Fruit fly (Drosophila melanogaster) whole organism, prepupa: Measurements from ENCODE around the gene Ktch.

Source experiments
- Blimp-1 ChIP-seq: fragments of 200-800 bp; sonication (Bioruptor generic); optimal IDR thresholded peaks from 3 replicates; lab custom pipeline; 2017; ENCODE audit warnings: missing biosample characterization, missing genetic modification characterization, mild to moderate bottlenecking, moderate library complexity, missing genetic modification reagents
- CG10631 ChIP-seq: fragments of 200-800 bp; sonication (Bioruptor generic); optimal IDR thresholded peaks from 2 replicates; lab custom pipeline; 2016; ENCODE audit warnings: missing biosample characterization, missing genetic modification characterization
- CG11294 ChIP-seq: fragments of 200-800 bp; sonication (Bioruptor generic); IDR thresholded peaks from 2 replicates; pipeline ENCODE4 v1.3.6; 2022; ENCODE audit warnings: missing biosample characterization, missing genetic modification characterization
- CG16779 ChIP-seq: fragments of 200-800 bp; sonication (Bioruptor generic); optimal IDR thresholded peaks from 3 replicates; lab custom pipeline; 2017; ENCODE audit warnings: missing biosample characterization, mild to moderate bottlenecking, missing genetic modification characterization
- CG3032 ChIP-seq: fragments of 200-800 bp; optimal IDR thresholded peaks from 2 replicates; lab custom pipeline; 2019; ENCODE audit warnings: missing biosample characterization, mild to moderate bottlenecking, missing genetic modification characterization, moderate library complexity
- CG31627 ChIP-seq: fragments of 200-800 bp; sonication (Bioruptor generic); optimal IDR thresholded peaks from 3 replicates; lab custom pipeline; 2016; ENCODE audit warnings: missing biosample characterization, missing genetic modification characterization
- CG32006 ChIP-seq: fragments of 200-800 bp; sonication (Bioruptor generic); optimal IDR thresholded peaks from 3 replicates; lab custom pipeline; 2017; ENCODE audit warnings: missing biosample characterization, mild to moderate bottlenecking, missing genetic modification characterization
- CG4318 ChIP-seq: fragments of 200-800 bp; sonication (Bioruptor generic); optimal IDR thresholded peaks from 3 replicates; lab custom pipeline; 2017; ENCODE audit warnings: missing biosample characterization, mild to moderate bottlenecking, missing genetic modification characterization
- CG6163 ChIP-seq: fragments of 200-800 bp; sonication (Bioruptor generic); IDR thresholded peaks from 3 replicates; pipeline ENCODE4 v1.3.6; 2022; ENCODE audit warnings: missing biosample characterization, missing genetic modification characterization
- CG6276 ChIP-seq: fragments of 200-800 bp; sonication (Bioruptor generic); optimal IDR thresholded peaks from 2 replicates; lab custom pipeline; 2017; ENCODE audit warnings: missing biosample characterization, mild to moderate bottlenecking, missing genetic modification characterization
- CG6792 ChIP-seq: fragments of 200-800 bp; sonication (Bioruptor generic); optimal IDR thresholded peaks from 3 replicates; lab custom pipeline; 2016; ENCODE audit warnings: missing biosample characterization, missing genetic modification characterization
- CG6854 ChIP-seq: fragments of 200-800 bp; sonication (Bioruptor generic); optimal IDR thresholded peaks from 2 replicates; lab custom pipeline; 2017; ENCODE audit warnings: missing biosample characterization, mild to moderate bottlenecking, missing genetic modification characterization
- CG8119 ChIP-seq: fragments of 200-800 bp; sonication (Bioruptor generic); IDR thresholded peaks from 3 replicates; pipeline ENCODE4 v1.3.6; 2022; ENCODE audit warnings: missing biosample characterization, missing genetic modification characterization
- CG8319 ChIP-seq: fragments of 200-800 bp; sonication (Bioruptor generic); optimal IDR thresholded peaks from 3 replicates; lab custom pipeline; 2016; ENCODE audit warnings: missing biosample characterization, missing genetic modification characterization
- CG8632 ChIP-seq: fragments of 200-800 bp; sonication (Bioruptor generic); optimal IDR thresholded peaks from 3 replicates; lab custom pipeline; 2016; ENCODE audit warnings: missing biosample characterization, missing genetic modification characterization
- CG9139 ChIP-seq: fragments of 200-800 bp; sonication (Bioruptor generic); optimal IDR thresholded peaks from 3 replicates; lab custom pipeline; 2017; ENCODE audit warnings: missing biosample characterization, mild to moderate bottlenecking, missing genetic modification characterization
- Eip75B ChIP-seq: fragments of 200-800 bp; sonication (Bioruptor generic); optimal IDR thresholded peaks from 3 replicates; lab custom pipeline; 2016; ENCODE audit warnings: missing biosample characterization, missing genetic modification characterization
- Eip78C ChIP-seq: fragments of 200-800 bp; sonication (Bioruptor generic); peaks from one replicate; lab custom pipeline; 2016; ENCODE audit warnings: missing biosample characterization, missing genetic modification characterization
- Eip93F ChIP-seq: fragments of 200-800 bp; sonication (Bioruptor generic); optimal IDR thresholded peaks from 2 replicates; lab custom pipeline; 2016; ENCODE audit warnings: missing biosample characterization, mild to moderate bottlenecking, missing genetic modification characterization
- Ets21C ChIP-seq: fragments of 200-800 bp; sonication (Bioruptor generic); optimal IDR thresholded peaks from 3 replicates; lab custom pipeline; 2016; ENCODE audit warnings: missing biosample characterization, missing genetic modification characterization
- Ets96B ChIP-seq: fragments of 200-800 bp; optimal IDR thresholded peaks from 2 replicates; lab custom pipeline; 2019; ENCODE audit warnings: missing biosample characterization, mild to moderate bottlenecking, missing genetic modification characterization, moderate library complexity
- Gug ChIP-seq: fragments of 200-800 bp; sonication (Bioruptor generic); IDR thresholded peaks from 2 replicates; pipeline ENCODE4 v1.3.6; 2022; ENCODE audit warnings: missing biosample characterization, missing genetic modification characterization
- Hr38 ChIP-seq: sonication (Bioruptor generic); optimal IDR thresholded peaks from 2 replicates; lab custom pipeline; 2016; ENCODE audit warnings: missing biosample characterization, missing genetic modification characterization
- Hr39 ChIP-seq: fragments of 200-800 bp; sonication (Bioruptor generic); optimal IDR thresholded peaks from 2 replicates; lab custom pipeline; 2016; ENCODE audit warnings: missing biosample characterization, missing genetic modification characterization
- Hr4 ChIP-seq: fragments of 200-800 bp; sonication (Bioruptor generic); optimal IDR thresholded peaks from 3 replicates; lab custom pipeline; 2016; ENCODE audit warnings: missing biosample characterization, missing genetic modification characterization
- Met ChIP-seq: fragments of 200-800 bp; sonication (Bioruptor generic); optimal IDR thresholded peaks from 3 replicates; lab custom pipeline; 2016; ENCODE audit warnings: missing biosample characterization, missing genetic modification characterization
- OdsH ChIP-seq: fragments of 200-800 bp; sonication (Bioruptor generic); optimal IDR thresholded peaks from 3 replicates; lab custom pipeline; 2016; ENCODE audit warnings: missing biosample characterization, missing genetic modification characterization
- Smox ChIP-seq: fragments of 200-800 bp; sonication (Bioruptor generic); optimal IDR thresholded peaks from 3 replicates; lab custom pipeline; 2016; ENCODE audit warnings: missing biosample characterization, missing genetic modification characterization
- Sox102F ChIP-seq: fragments of 200-800 bp; sonication (Bioruptor generic); optimal IDR thresholded peaks from 2 replicates; lab custom pipeline; 2016; ENCODE audit warnings: missing biosample characterization, mild to moderate bottlenecking, missing genetic modification characterization
- Sox15 ChIP-seq: fragments of 200-800 bp; sonication (Bioruptor generic); optimal IDR thresholded peaks from 3 replicates; lab custom pipeline; 2016; ENCODE audit warnings: missing biosample characterization, missing genetic modification characterization
- achi ChIP-seq: fragments of 200-800 bp; sonication (Bioruptor generic); optimal IDR thresholded peaks from 3 replicates; lab custom pipeline; 2016; ENCODE audit warnings: missing biosample characterization, missing genetic modification characterization
- acj6 ChIP-seq: fragments of 200-800 bp; sonication (Bioruptor generic); optimal IDR thresholded peaks from 3 replicates; lab custom pipeline; 2016; ENCODE audit warnings: missing biosample characterization, missing genetic modification characterization
- dac ChIP-seq: fragments of 200-800 bp; sonication (Bioruptor generic); optimal IDR thresholded peaks from 2 replicates; lab custom pipeline; 2017; ENCODE audit warnings: missing biosample characterization, mild to moderate bottlenecking, missing genetic modification characterization
- dsx ChIP-seq: fragments of 200-800 bp; optimal IDR thresholded peaks from 3 replicates; lab custom pipeline; 2019; ENCODE audit warnings: missing biosample characterization, mild to moderate bottlenecking, missing genetic modification characterization, moderate library complexity; ENCODE audit not compliant: poor library complexity, severe bottlenecking
- eg ChIP-seq: fragments of 200-800 bp; sonication (Bioruptor generic); IDR thresholded peaks from 3 replicates; pipeline ENCODE4 v1.3.6; 2022; ENCODE audit warnings: missing biosample characterization, missing genetic modification characterization
- fd59A ChIP-seq: fragments of 200-800 bp; sonication (Bioruptor generic); optimal IDR thresholded peaks from 2 replicates; lab custom pipeline; 2017; ENCODE audit warnings: missing biosample characterization, mild to moderate bottlenecking, missing genetic modification characterization, missing genetic modification reagents
- fd85E ChIP-seq: fragments of 200-800 bp; sonication (Bioruptor generic); optimal IDR thresholded peaks from 3 replicates; lab custom pipeline; 2016; ENCODE audit warnings: missing biosample characterization, missing genetic modification characterization
- fkh ChIP-seq: fragments of 200-800 bp; sonication (Bioruptor generic); optimal IDR thresholded peaks from 3 replicates; lab custom pipeline; 2017; ENCODE audit warnings: missing biosample characterization, mild to moderate bottlenecking, missing genetic modification characterization, moderate library complexity
- lz ChIP-seq: fragments of 200-800 bp; sonication (Bioruptor generic); optimal IDR thresholded peaks from 3 replicates; lab custom pipeline; 2016; ENCODE audit warnings: missing biosample characterization, missing genetic modification characterization
- pdm3 ChIP-seq: fragments of 200-800 bp; sonication (Bioruptor generic); optimal IDR thresholded peaks from 3 replicates; lab custom pipeline; 2016; ENCODE audit warnings: missing biosample characterization, missing genetic modification characterization
- spab ChIP-seq: fragments of 200-800 bp; sonication (Bioruptor generic); optimal IDR thresholded peaks from 2 replicates; lab custom pipeline; 2017; ENCODE audit warnings: missing biosample characterization, mild to moderate bottlenecking, missing genetic modification characterization, missing genetic modification reagents
- svp ChIP-seq: fragments of 200-800 bp; sonication (Bioruptor generic); peaks from one replicate; lab custom pipeline; 2016; ENCODE audit warnings: missing biosample characterization, missing genetic modification characterization
- topi ChIP-seq: fragments of 200-800 bp; sonication (Bioruptor generic); optimal IDR thresholded peaks from 3 replicates; lab custom pipeline; 2016; ENCODE audit warnings: missing biosample characterization, missing genetic modification characterization

The Ktch gene

dm6 chr3R:31130566-31130965 is at the start of gene Ktch:
Gene Ktch, minus strand, starts transcription at chr3R:31130666.
- TF ChIP-seq Gug (GFP tag; lab: Robert Waterston, UW) (no peak), Eip93F (GFP tag; lab: Kevin White, UChicago) (no peak)

- TF ChIP-seq CG31627 (no peak), Met (GFP tag; lab: Kevin White, UChicago) (no peak), CG4318 (no peak), Hr4 (GFP tag; lab: Kevin White, UChicago) (no peak), Sox15 (GFP tag; lab: Kevin White, UChicago) (no peak), Hr39 (GFP tag; lab: Kevin White, UChicago) (no peak), svp (peak; percentile 42), topi (GFP tag; lab: Kevin White, UChicago) (no peak), eg (peak; percentile 68; the same call in 2 of the 3 replicates), CG6163 (GFP tag; lab: Robert Waterston, UW) (0 out of 3 replicates have a peak, but pooled peaks have one; percentile 18), acj6 (GFP tag; lab: Kevin White, UChicago) (no peak), Ets96B (tag; lab: Kevin White, UChicago) (no peak), Hr38 (GFP tag; lab: Kevin White, UChicago) (no peak), CG9139 (GFP tag; lab: Kevin White, UChicago) (no peak), CG32006 (GFP tag; lab: Kevin White, UChicago) (peak; percentile 5), achi (GFP tag; lab: Kevin White, UChicago) (no peak), Eip93F (GFP tag; lab: Kevin White, UChicago) (no peak), CG3032 (tag; lab: Kevin White, UChicago) (no peak), fd59A (GFP tag; lab: Kevin White, UChicago) (no peak), fkh (GFP tag; lab: Kevin White, UChicago) (peak; percentile 78), Sox102F (no peak), fd85E (no peak), CG6276 (GFP tag; lab: Kevin White, UChicago) (peak; percentile 16), lz (GFP tag; lab: Kevin White, UChicago) (no peak)
- TF ChIP-seq, all 60 proteins: peak for 6
Observed at dm6 chr3R:31168968-31169367, 38.5 kb upstream of the Ktch start, which contains the start of gene stops. Gene stops, minus strand, starts transcription at chr3R:31169106.

- TF ChIP-seq Hr38 (GFP tag; lab: Kevin White, UChicago) (no peak), OdsH (GFP tag; lab: Kevin White, UChicago) (no peak), Hr4 (GFP tag; lab: Kevin White, UChicago) (no peak), Sox15 (GFP tag; lab: Kevin White, UChicago) (no peak)
Observed at dm6 chr3R:31168429-31168828, 38.0 kb upstream of the Ktch start.

- TF ChIP-seq Hr39 (GFP tag; lab: Kevin White, UChicago) (no peak), Sox102F (no peak), Eip93F (GFP tag; lab: Kevin White, UChicago) (no peak), CG6276 (GFP tag; lab: Kevin White, UChicago) (peak; percentile 9), pdm3 (GFP tag; lab: Kevin White, UChicago) (no peak), dac (GFP tag; lab: Kevin White, UChicago) (no peak), CG8319 (GFP tag; lab: Kevin White, UChicago) (no peak), eg (peak; percentile 64), spab (GFP tag; lab: Kevin White, UChicago) (no peak), Smox (no peak), acj6 (GFP tag; lab: Kevin White, UChicago) (no peak), achi (GFP tag; lab: Kevin White, UChicago) (no peak), Hr4 (GFP tag; lab: Kevin White, UChicago) (peak; percentile 37), CG10631 (GFP tag; lab: Kevin White, UChicago) (no peak), Blimp-1 (GFP tag; lab: Kevin White, UChicago) (no peak), Sox15 (GFP tag; lab: Kevin White, UChicago) (no peak), CG6854 (GFP tag; lab: Kevin White, UChicago) (no peak), Hr38 (GFP tag; lab: Kevin White, UChicago) (no peak), fd59A (GFP tag; lab: Kevin White, UChicago) (no peak), CG6792 (GFP tag; lab: Kevin White, UChicago) (no peak), CG9139 (GFP tag; lab: Kevin White, UChicago) (no peak), CG32006 (GFP tag; lab: Kevin White, UChicago) (peak; percentile 50), CG6163 (GFP tag; lab: Robert Waterston, UW) (peak; percentile 47; the same call in 1 of the 3 replicates), svp (no peak), dsx (GFP tag; lab: Kevin White, UChicago) (no peak), CG16779 (tag; lab: Kevin White, UChicago) (no peak), CG4318 (no peak), Eip75B (no peak), CG8632 (GFP tag; lab: Kevin White, UChicago) (no peak), lz (GFP tag; lab: Kevin White, UChicago) (no peak), Eip78C (GFP tag; lab: Kevin White, UChicago) (no peak), CG8119 (peak; percentile 50; the same call in 2 of the 3 replicates), Ets21C (no peak), OdsH (GFP tag; lab: Kevin White, UChicago) (no peak), CG11294 (GFP tag; lab: Robert Waterston, UW) (no peak)
Observed at dm6 chr3R:31146920-31147319, 16.5 kb upstream of the Ktch start.
